Worm (Caenorhabditis elegans) whole organism, L4 larva: ENCODE measurements around the gene eef-1A.2.

Experiments
- F10B5.3 ChIP-seq: sonication (generic microtip); optimal IDR thresholded peaks from 2 replicates; lab custom pipeline; 2016; ENCODE audit warnings: mild to moderate bottlenecking, missing genetic modification characterization, missing compliant biosample characterization
- F37D6.2 ChIP-seq: sonication (generic microtip); optimal IDR thresholded peaks from 2 replicates; lab custom pipeline; 2016; ENCODE audit warnings: mild to moderate bottlenecking, missing genetic modification characterization, missing compliant biosample characterization
- T20F7.1 ChIP-seq: fragments of 200-800 bp; sonication (Bioruptor generic); optimal IDR thresholded peaks from 2 replicates; lab custom pipeline; 2018; ENCODE audit warnings: mild to moderate bottlenecking, missing genetic modification characterization, missing compliant biosample characterization
- Y105C5A.15 ChIP-seq: fragments of 200-800 bp; sonication (Bioruptor generic); IDR thresholded peaks from 2 replicates; pipeline ENCODE4 v1.3.6; 2022; ENCODE audit warnings: missing genetic modification characterization, missing compliant biosample characterization
- Y5F2A.4 ChIP-seq: fragments of 200-800 bp; sonication (Bioruptor generic); optimal IDR thresholded peaks from 2 replicates; lab custom pipeline; 2018; ENCODE audit warnings: mild to moderate bottlenecking, missing genetic modification characterization, missing compliant biosample characterization
- Y75B8A.6 ChIP-seq: fragments of 200-800 bp; sonication (Bioruptor generic); IDR thresholded peaks from 2 replicates; pipeline ENCODE4 v1.3.6; 2022; ENCODE audit warnings: missing genetic modification reagents, missing genetic modification characterization, missing compliant biosample characterization
- aha-1 ChIP-seq: fragments of 150-350 bp; peaks from one replicate; lab custom pipeline; 2014; ENCODE audit warnings: missing biosample characterization, missing genetic modification characterization
- aly-2 ChIP-seq: sonication (generic microtip); optimal IDR thresholded peaks from 2 replicates; lab custom pipeline; 2018; ENCODE audit warnings: missing biosample characterization, missing genetic modification characterization
- ceh-28 ChIP-seq: fragments of 150-350 bp; optimal IDR thresholded peaks from 2 replicates; lab custom pipeline; 2014; ENCODE audit warnings: missing biosample characterization, missing genetic modification reagents, missing genetic modification characterization
- ceh-32 ChIP-seq: sonication (generic microtip); optimal IDR thresholded peaks from 2 replicates; lab custom pipeline; 2016; ENCODE audit warnings: mild to moderate bottlenecking, missing genetic modification characterization, missing compliant biosample characterization; ENCODE audit not compliant: poor library complexity
- ceh-62 ChIP-seq: sonication (generic microtip); optimal IDR thresholded peaks from 2 replicates; lab custom pipeline; 2017; ENCODE audit warnings: missing biosample characterization, missing genetic modification characterization
- ces-1 ChIP-seq: fragments of 150-350 bp; sonication (generic microtip); optimal IDR thresholded peaks from 4 replicates; lab custom pipeline; 2014; ENCODE audit warnings: missing biosample characterization, missing genetic modification reagents, missing genetic modification characterization
- ctbp-1 ChIP-seq: fragments of 200-800 bp; sonication (Bioruptor generic); IDR thresholded peaks from 2 replicates; pipeline ENCODE4 v1.3.6; 2022; ENCODE audit warnings: missing genetic modification reagents, missing genetic modification characterization, missing compliant biosample characterization
- daf-16 ChIP-seq, 3 experiments: sonication (generic microtip); optimal IDR thresholded peaks; 2 replicates each; lab custom pipeline; 2016 to 2017; ENCODE audit warnings: missing genetic modification characterization in 3 of 3, missing genetic modification reagents in 3 of 3, mild to moderate bottlenecking in 2 of 3, missing compliant biosample characterization in 2 of 3, missing biosample characterization in 1 of 3, moderate library complexity in 1 of 3
- daf-19 ChIP-seq: fragments of 200-800 bp; sonication (Bioruptor generic); conservative IDR thresholded peaks from 2 replicates; pipeline ENCODE4 v1.3.6; 2022; ENCODE audit warnings: missing genetic modification characterization, missing compliant biosample characterization
- daf-8 ChIP-seq: fragments of 200-800 bp; sonication (Bioruptor generic); IDR thresholded peaks from 2 replicates; pipeline ENCODE4 v1.3.6; 2022; ENCODE audit warnings: missing genetic modification characterization, missing compliant biosample characterization
- dmd-6 ChIP-seq: fragments of 200-800 bp; sonication (Bioruptor generic); IDR thresholded peaks from 2 replicates; pipeline ENCODE4 v1.3.6; 2022; ENCODE audit warnings: missing genetic modification reagents, missing genetic modification characterization, missing compliant biosample characterization
- dve-1 ChIP-seq: sonication (generic microtip); optimal IDR thresholded peaks from 2 replicates; lab custom pipeline; 2017; ENCODE audit warnings: antibody characterized with exemption, mild to moderate bottlenecking, missing genetic modification characterization, missing compliant biosample characterization; ENCODE audit not compliant: insufficient read depth
- gei-8 ChIP-seq: fragments of 200-800 bp; sonication (Bioruptor generic); optimal IDR thresholded peaks from 2 replicates; lab custom pipeline; 2018; ENCODE audit warnings: mild to moderate bottlenecking, missing genetic modification characterization, missing compliant biosample characterization
- hif-1 ChIP-seq, 2 experiments: sonication (generic microtip); optimal IDR thresholded peaks; 2 replicates each; lab custom pipeline; 2016 to 2017; ENCODE audit warnings: missing compliant biosample characterization in 2 of 2, missing genetic modification characterization in 2 of 2, missing genetic modification reagents in 2 of 2, missing genotype in 2 of 2, mild to moderate bottlenecking in 1 of 2
- hlh-30 ChIP-seq: sonication (generic microtip); optimal IDR thresholded peaks from 2 replicates; lab custom pipeline; 2017; ENCODE audit warnings: antibody characterized with exemption, mild to moderate bottlenecking, missing genetic modification characterization, missing compliant biosample characterization; ENCODE audit not compliant: insufficient read depth
- hmg-1.1 ChIP-seq: fragments of 200-800 bp; sonication (Bioruptor generic); IDR thresholded peaks from 2 replicates; pipeline ENCODE4 v1.3.6; 2022; ENCODE audit warnings: missing genetic modification reagents, missing genetic modification characterization, missing compliant biosample characterization
- jun-1 ChIP-seq: fragments of 150-350 bp; optimal IDR thresholded peaks from 2 replicates; lab custom pipeline; 2014; ENCODE audit warnings: missing biosample characterization, missing genetic modification reagents, missing genetic modification characterization
- lin-1 ChIP-seq: fragments of 200-800 bp; sonication (Bioruptor generic); IDR thresholded peaks from 2 replicates; pipeline ENCODE4 v1.3.6; 2022; ENCODE audit warnings: missing genetic modification reagents, missing genetic modification characterization, missing compliant biosample characterization
- mdt-29 ChIP-seq: fragments of 200-800 bp; sonication (Bioruptor generic); IDR thresholded peaks from 2 replicates; pipeline ENCODE4 v1.3.6; 2022; ENCODE audit warnings: missing genetic modification reagents, missing genetic modification characterization, missing compliant biosample characterization
- mep-1 ChIP-seq: fragments of 150-350 bp; sonication (generic microtip); optimal IDR thresholded peaks from 3 replicates; lab custom pipeline; 2014; ENCODE audit warnings: missing biosample characterization, missing genetic modification characterization
- mxl-2 ChIP-seq: fragments of 200-800 bp; sonication (Bioruptor generic); conservative IDR thresholded peaks from 2 replicates; pipeline ENCODE4 v1.3.6; 2022; ENCODE audit warnings: missing genetic modification reagents, missing genetic modification characterization, missing compliant biosample characterization
- nhr-11 ChIP-seq: fragments of 150-350 bp; optimal IDR thresholded peaks from 2 replicates; lab custom pipeline; 2014; ENCODE audit warnings: missing biosample characterization, missing genetic modification characterization
- nhr-111 ChIP-seq: fragments of 200-800 bp; sonication (Bioruptor generic); optimal IDR thresholded peaks from 2 replicates; lab custom pipeline; 2018; ENCODE audit warnings: mild to moderate bottlenecking, missing genetic modification characterization, missing compliant biosample characterization
- nhr-237 ChIP-seq: sonication (generic microtip); optimal IDR thresholded peaks from 2 replicates; lab custom pipeline; 2017; ENCODE audit warnings: missing biosample characterization, missing genetic modification characterization
- nhr-25 ChIP-seq: sonication (generic microtip); optimal IDR thresholded peaks from 2 replicates; lab custom pipeline; 2017; ENCODE audit warnings: missing genetic modification characterization, mild to moderate bottlenecking, missing compliant biosample characterization, antibody characterized with exemption, moderate library complexity, borderline replicate concordance; ENCODE audit not compliant: insufficient read depth
- nhr-28 ChIP-seq: fragments of 150-350 bp; optimal IDR thresholded peaks from 2 replicates; lab custom pipeline; 2014; ENCODE audit warnings: missing biosample characterization, missing genetic modification characterization
- nhr-41 ChIP-seq: fragments of 200-800 bp; sonication (Bioruptor generic); IDR thresholded peaks from 2 replicates; pipeline ENCODE4 v1.3.6; 2022; ENCODE audit warnings: missing genetic modification reagents, missing genetic modification characterization, missing compliant biosample characterization
- nhr-42 ChIP-seq: fragments of 200-800 bp; sonication (Bioruptor generic); IDR thresholded peaks from 2 replicates; pipeline ENCODE4 v1.3.6; 2022; ENCODE audit warnings: missing genetic modification characterization, missing compliant biosample characterization
- nhr-48 ChIP-seq: sonication (generic microtip); optimal IDR thresholded peaks from 2 replicates; lab custom pipeline; 2016; ENCODE audit warnings: mild to moderate bottlenecking, missing genetic modification characterization, missing compliant biosample characterization
- nhr-6 ChIP-seq: fragments of 150-350 bp; optimal IDR thresholded peaks from 2 replicates; lab custom pipeline; 2014; ENCODE audit warnings: missing biosample characterization, missing genetic modification characterization
- nhr-77 ChIP-seq: fragments of 150-350 bp; optimal IDR thresholded peaks from 2 replicates; lab custom pipeline; 2014; ENCODE audit warnings: missing biosample characterization, missing genetic modification characterization
- pqm-1 ChIP-seq: sonication (generic microtip); optimal IDR thresholded peaks from 2 replicates; lab custom pipeline; 2017; ENCODE audit warnings: missing biosample characterization, missing genetic modification characterization
- set-16 ChIP-seq: fragments of 200-800 bp; sonication (Bioruptor generic); IDR thresholded peaks from 2 replicates; pipeline ENCODE4 v1.3.6; 2022; ENCODE audit warnings: missing genetic modification reagents, missing genetic modification characterization, missing compliant biosample characterization
- snpc-1.2 ChIP-seq: fragments of 200-800 bp; sonication (Bioruptor generic); IDR thresholded peaks from 2 replicates; pipeline ENCODE4 v1.3.6; 2022; ENCODE audit warnings: missing genetic modification reagents, missing genetic modification characterization, missing compliant biosample characterization
- spr-3 ChIP-seq: fragments of 200-800 bp; sonication (Bioruptor generic); optimal IDR thresholded peaks from 2 replicates; lab custom pipeline; 2018; ENCODE audit warnings: mild to moderate bottlenecking, missing genetic modification characterization, missing compliant biosample characterization
- unc-130 ChIP-seq: sonication (generic microtip); optimal IDR thresholded peaks from 2 replicates; lab custom pipeline; 2016; ENCODE audit warnings: missing genetic modification reagents, missing genetic modification characterization, missing compliant biosample characterization
- unc-62 ChIP-seq, 3 experiments: fragments of 150-350 bp in 1 of 3; sonication (generic microtip); optimal IDR thresholded peaks in 2 of 3; peaks in 1 of 3; 1 replicate in 1 of 3; 2 replicates in 2 of 3; lab custom pipeline; 2014 to 2017; ENCODE audit warnings: missing biosample characterization in 3 of 3, missing genetic modification characterization in 3 of 3, missing genetic modification reagents in 3 of 3, missing genotype in 1 of 3
- vab-7 ChIP-seq: fragments of 200-800 bp; sonication (Bioruptor generic); IDR thresholded peaks from 2 replicates; pipeline ENCODE4 v1.3.6; 2022; ENCODE audit warnings: missing genetic modification reagents, missing genetic modification characterization, missing compliant biosample characterization
- zfp-3 ChIP-seq: fragments of 200-800 bp; sonication (Bioruptor generic); conservative IDR thresholded peaks from 2 replicates; pipeline ENCODE4 v1.3.6; 2022; ENCODE audit warnings: missing genetic modification reagents, missing genetic modification characterization, missing compliant biosample characterization
- zip-11 ChIP-seq: fragments of 200-800 bp; sonication (Bioruptor generic); IDR thresholded peaks from 2 replicates; pipeline ENCODE4 v1.3.6; 2022; ENCODE audit warnings: missing genetic modification characterization, missing compliant biosample characterization
- zip-2 ChIP-seq: fragments of 150-350 bp; optimal IDR thresholded peaks from 2 replicates; lab custom pipeline; 2014; ENCODE audit warnings: missing biosample characterization, missing genetic modification characterization
- ztf-7 ChIP-seq: fragments of 150-350 bp; optimal IDR thresholded peaks from 2 replicates; lab custom pipeline; 2014; ENCODE audit warnings: missing biosample characterization, missing genetic modification characterization

eef-1A.2 gene

DNA sequence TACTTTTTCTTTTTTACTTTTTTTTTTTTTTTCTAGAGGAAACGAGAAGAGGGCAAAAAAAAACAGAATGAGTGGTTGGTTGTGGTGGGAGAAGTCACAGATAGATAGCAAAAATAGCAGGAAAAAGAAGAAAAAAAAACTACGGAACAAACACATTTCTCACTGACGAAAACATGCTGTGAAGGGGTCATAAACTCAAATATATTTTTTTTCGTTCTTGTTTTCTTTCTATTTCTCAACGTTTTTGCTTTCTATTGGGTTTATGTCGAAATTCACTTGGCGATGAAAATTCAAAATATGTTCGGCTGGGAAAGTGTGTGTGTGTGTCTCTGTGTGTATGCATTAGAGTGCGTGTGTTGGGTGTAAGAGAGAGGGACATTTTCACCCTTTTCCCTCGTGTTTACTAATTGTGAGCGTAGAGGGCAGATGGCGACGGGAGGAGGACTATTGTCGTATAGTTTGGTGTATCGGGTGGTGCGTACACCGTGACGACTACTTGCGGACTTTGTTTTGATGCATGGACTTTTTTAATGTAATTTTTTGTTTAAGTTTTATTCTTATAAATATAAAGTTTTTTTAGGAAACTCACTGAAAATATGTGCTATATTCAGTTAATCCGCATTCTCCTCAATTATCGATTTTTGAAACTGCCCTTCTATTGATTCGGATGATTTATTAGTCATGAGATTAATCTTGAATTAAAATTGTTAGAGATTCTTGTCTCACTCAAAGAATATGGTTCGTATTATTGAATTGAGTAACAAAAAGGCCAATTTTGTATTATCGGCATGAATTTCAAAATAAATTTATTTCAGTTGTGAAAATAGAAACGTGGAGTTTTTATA lies 13.9 kb upstream of the eef-1A.2 start (continued):
- TF ChIP-seq nhr-77 (tag; lab: Kevin White, UChicago), result no peak
- TF ChIP-seq zip-11 (GFP tag; lab: Robert Waterston, UW), result no peak
- no peak for TF ChIP-seq nhr-111 (GFP tag; lab: Kevin White, UChicago)
- no peak for TF ChIP-seq zfp-3 (GFP tag; lab: Robert Waterston, UW)
- no peak for TF ChIP-seq mxl-2
- TF ChIP-seq hif-1 (tag; optimal IDR thresholded peaks at IDR 0.05; lab: Kevin White, UChicago), result peak in 1 of 2 experiments; percentile 49
- TF ChIP-seq mep-1 (tag; lab: Kevin White, UChicago), result peak; percentile 84
- TF ChIP-seq zip-2, result no peak
- no peak for TF ChIP-seq mdt-29 (GFP tag; lab: Robert Waterston, UW)
- TF ChIP-seq ceh-32 (tag; lab: Kevin White, UChicago), result no peak
- TF ChIP-seq aha-1 (tag; lab: Kevin White, UChicago), result peak; percentile 95
- peak; percentile 68 for TF ChIP-seq nhr-6
- no peak for TF ChIP-seq Y75B8A.6 (GFP tag; lab: Robert Waterston, UW)
- TF ChIP-seq unc-130, result no peak
- TF ChIP-seq lin-1 (GFP tag; lab: Robert Waterston, UW), result no peak
- 0 out of 2 replicates have a peak, but pooled peaks have one; percentile 28 for TF ChIP-seq ctbp-1 (GFP tag; lab: Robert Waterston, UW)
- TF ChIP-seq nhr-42 (GFP tag; lab: Robert Waterston, UW), result no peak
- no peak for TF ChIP-seq aly-2 (tag; lab: Kevin White, UChicago)
- TF ChIP-seq nhr-25 (tag; lab: Kevin White, UChicago), result no peak
- TF ChIP-seq unc-62 (GFP tag; optimal IDR thresholded peaks at IDR 0.05 in 1 of 2; lab: Kevin White, UChicago), result peak in 1 of 2 experiments; percentile 98
- no peak for TF ChIP-seq unc-62 (tag; optimal IDR thresholded peaks at IDR 0.05; lab: Kevin White, UChicago)
- TF ChIP-seq nhr-11, result no peak
- no peak for TF ChIP-seq F10B5.3 (tag; lab: Kevin White, UChicago)
- no peak for TF ChIP-seq daf-19 (GFP tag; lab: Robert Waterston, UW)
- no peak for TF ChIP-seq nhr-41
- TF ChIP-seq ceh-28 (tag; lab: Kevin White, UChicago), result peak; percentile 78
- no peak; the same call in 1 of the 2 replicates for TF ChIP-seq dmd-6 (GFP tag; lab: Robert Waterston, UW)
- TF ChIP-seq daf-16 (GFP tag; optimal IDR thresholded peaks at IDR 0.05; lab: Kevin White, UChicago), result peak in 1 of 2 experiments; percentile 94
- peak; percentile 95 for TF ChIP-seq daf-16 (tag; optimal IDR thresholded peaks at IDR 0.05; lab: Kevin White, UChicago)
- peak; percentile 72 for TF ChIP-seq hlh-30 (tag; lab: Kevin White, UChicago)
- TF ChIP-seq nhr-48, result peak; percentile 17
- TF ChIP-seq ces-1 (GFP tag; lab: Kevin White, UChicago), result no peak
- TF ChIP-seq Y5F2A.4 (GFP tag; lab: Kevin White, UChicago), result no peak
- TF ChIP-seq spr-3 (GFP tag; lab: Kevin White, UChicago), result no peak
- no peak for TF ChIP-seq ceh-62 (tag; lab: Kevin White, UChicago)
- no peak for TF ChIP-seq jun-1 (tag; lab: Kevin White, UChicago)
- TF ChIP-seq vab-7, result no peak
- no peak for TF ChIP-seq nhr-237 (tag; lab: Kevin White, UChicago)
- TF ChIP-seq T20F7.1 (GFP tag; lab: Kevin White, UChicago), result no peak
- no peak for TF ChIP-seq set-16 (GFP tag; lab: Robert Waterston, UW)
- no peak for TF ChIP-seq daf-8 (GFP tag; lab: Robert Waterston, UW)
- TF ChIP-seq dve-1 (tag; lab: Kevin White, UChicago), result peak; percentile 42
- TF ChIP-seq F37D6.2, result no peak
- peak; percentile 35 for TF ChIP-seq nhr-28 (tag; lab: Kevin White, UChicago)
- no peak for TF ChIP-seq ztf-7 (tag; lab: Kevin White, UChicago)
- TF ChIP-seq hmg-1.1 (GFP tag; lab: Robert Waterston, UW), result peak; percentile 74
- TF ChIP-seq Y105C5A.15 (GFP tag; lab: Robert Waterston, UW), result no peak
- TF ChIP-seq snpc-1.2 (GFP tag; lab: Robert Waterston, UW), result no peak
- TF ChIP-seq gei-8 (GFP tag; lab: Kevin White, UChicago), result no peak
- no peak for TF ChIP-seq pqm-1 (tag; lab: Kevin White, UChicago)
